Worm (Caenorhabditis elegans) whole organism, L2 larva: Measurements from ENCODE around the gene F32D1.8.

Source experiments
- C34F6.9 ChIP-seq: fragments of 150-350 bp; optimal IDR thresholded peaks from 2 replicates; lab custom pipeline; 2014; ENCODE audit warnings: missing biosample characterization, missing genetic modification characterization
- F13H6.1 ChIP-seq: sonication (generic microtip); optimal IDR thresholded peaks from 2 replicates; lab custom pipeline; 2016; ENCODE audit warnings: missing genetic modification characterization, missing compliant biosample characterization
- R02D3.7 ChIP-seq: fragments of 150-350 bp; optimal IDR thresholded peaks from 2 replicates; lab custom pipeline; 2014; ENCODE audit warnings: missing biosample characterization, missing genetic modification characterization
- ZK546.5 ChIP-seq: sonication (generic microtip); optimal IDR thresholded peaks from 2 replicates; lab custom pipeline; 2017; ENCODE audit warnings: missing biosample characterization, missing genetic modification characterization
- alr-1 ChIP-seq: fragments of 150-350 bp; optimal IDR thresholded peaks from 2 replicates; lab custom pipeline; 2014; ENCODE audit warnings: missing biosample characterization, missing genetic modification characterization
- aly-2 ChIP-seq: fragments of 150-350 bp; optimal IDR thresholded peaks from 2 replicates; lab custom pipeline; 2014; ENCODE audit warnings: missing biosample characterization, missing genetic modification characterization
- blmp-1 ChIP-seq: sonication (generic microtip); optimal IDR thresholded peaks from 2 replicates; lab custom pipeline; 2017; ENCODE audit warnings: missing genetic modification characterization, mild to moderate bottlenecking, missing compliant biosample characterization, antibody characterized with exemption, moderate library complexity; ENCODE audit not compliant: insufficient read depth
- ceh-16 ChIP-seq: fragments of 150-350 bp; optimal IDR thresholded peaks from 2 replicates; lab custom pipeline; 2014; ENCODE audit warnings: missing biosample characterization, missing genetic modification characterization
- ceh-82 ChIP-seq: fragments of 150-350 bp; optimal IDR thresholded peaks from 2 replicates; lab custom pipeline; 2014; ENCODE audit warnings: missing biosample characterization, missing genetic modification characterization
- crh-2 ChIP-seq: sonication (generic microtip); optimal IDR thresholded peaks from 2 replicates; lab custom pipeline; 2017; ENCODE audit warnings: missing biosample characterization, missing genetic modification characterization
- egl-27 ChIP-seq: sonication (generic microtip); optimal IDR thresholded peaks from 3 replicates; lab custom pipeline; 2017; ENCODE audit warnings: missing biosample characterization, missing genetic modification reagents, missing genetic modification characterization
- elt-1 ChIP-seq: fragments of 150-350 bp; optimal IDR thresholded peaks from 2 replicates; lab custom pipeline; 2014; ENCODE audit warnings: missing biosample characterization, missing genetic modification characterization
- elt-3 ChIP-seq: sonication (generic microtip); optimal IDR thresholded peaks from 2 replicates; lab custom pipeline; 2017; ENCODE audit warnings: missing biosample characterization, missing genetic modification characterization
- fos-1 ChIP-seq: fragments of 150-350 bp; optimal IDR thresholded peaks from 2 replicates; lab custom pipeline; 2014; ENCODE audit warnings: missing biosample characterization, missing genetic modification characterization
- gmeb-1 ChIP-seq: fragments of 150-350 bp; optimal IDR thresholded peaks from 2 replicates; lab custom pipeline; 2014; ENCODE audit warnings: missing biosample characterization, missing genetic modification characterization
- lin-11 ChIP-seq: fragments of 150-350 bp; sonication (generic microtip); optimal IDR thresholded peaks from 2 replicates; lab custom pipeline; 2014; ENCODE audit warnings: missing biosample characterization, missing genetic modification characterization, inconsistent platforms, mixed read lengths
- lin-13 ChIP-seq: fragments of 150-350 bp; optimal IDR thresholded peaks from 2 replicates; lab custom pipeline; 2014; ENCODE audit warnings: missing biosample characterization, missing genetic modification reagents, missing genetic modification characterization
- lsy-2 ChIP-seq, 2 experiments: fragments of 150-350 bp in 1 of 2; sonication (generic microtip) in 1 of 2; optimal IDR thresholded peaks; 2 replicates each; lab custom pipeline; 2014 to 2017; ENCODE audit warnings: missing biosample characterization in 2 of 2, missing genetic modification characterization in 2 of 2
- mab-5 ChIP-seq: fragments of 150-350 bp; optimal IDR thresholded peaks from 2 replicates; lab custom pipeline; 2014; ENCODE audit warnings: missing biosample characterization, missing genetic modification characterization
- mdl-1 ChIP-seq, 2 experiments: fragments of 150-350 bp in 1 of 2; sonication (generic microtip) in 1 of 2; optimal IDR thresholded peaks; 2 replicates each; lab custom pipeline; 2017; ENCODE audit warnings: missing biosample characterization in 2 of 2, missing genetic modification characterization in 2 of 2
- nhr-10 ChIP-seq: sonication (generic microtip); optimal IDR thresholded peaks from 2 replicates; lab custom pipeline; 2017; ENCODE audit warnings: missing biosample characterization, missing genetic modification characterization
- nhr-11 ChIP-seq: fragments of 150-350 bp; optimal IDR thresholded peaks from 2 replicates; lab custom pipeline; 2014; ENCODE audit warnings: missing biosample characterization, missing genetic modification characterization
- nhr-12 ChIP-seq: fragments of 150-350 bp; optimal IDR thresholded peaks from 2 replicates; lab custom pipeline; 2014; ENCODE audit warnings: missing biosample characterization, missing genetic modification characterization
- nhr-129 ChIP-seq: fragments of 150-350 bp; optimal IDR thresholded peaks from 2 replicates; lab custom pipeline; 2014; ENCODE audit warnings: missing biosample characterization, missing genetic modification characterization
- nhr-21 ChIP-seq: fragments of 150-350 bp; optimal IDR thresholded peaks from 2 replicates; lab custom pipeline; 2014; ENCODE audit warnings: missing biosample characterization, missing genetic modification characterization
- nhr-23 ChIP-seq: fragments of 150-350 bp; optimal IDR thresholded peaks from 2 replicates; lab custom pipeline; 2014; ENCODE audit warnings: missing biosample characterization, missing genetic modification reagents, missing genetic modification characterization
- nhr-237 ChIP-seq: fragments of 150-350 bp; optimal IDR thresholded peaks from 2 replicates; lab custom pipeline; 2014; ENCODE audit warnings: missing biosample characterization, missing genetic modification characterization
- sem-4 ChIP-seq: fragments of 150-350 bp; optimal IDR thresholded peaks from 2 replicates; lab custom pipeline; 2014; ENCODE audit warnings: missing biosample characterization, missing genetic modification reagents, missing genetic modification characterization
- skn-1 ChIP-seq: sonication (generic microtip); optimal IDR thresholded peaks from 2 replicates; lab custom pipeline; 2017; ENCODE audit warnings: missing biosample characterization, missing genetic modification characterization
- sma-3 ChIP-seq: sonication (generic microtip); optimal IDR thresholded peaks from 2 replicates; lab custom pipeline; 2016; ENCODE audit warnings: missing genetic modification reagents, missing genetic modification characterization, missing compliant biosample characterization
- sma-9 ChIP-seq, 2 experiments: fragments of 150-350 bp in 1 of 2; sonication (generic microtip) in 1 of 2; optimal IDR thresholded peaks; 2 replicates each; lab custom pipeline; 2014 to 2016; ENCODE audit warnings: missing genetic modification characterization in 2 of 2, mild to moderate bottlenecking in 1 of 2, missing biosample characterization in 1 of 2, missing compliant biosample characterization in 1 of 2, missing genetic modification reagents in 1 of 2, moderate library complexity in 1 of 2
- snpc-4 ChIP-seq: fragments of 150-350 bp; optimal IDR thresholded peaks from 2 replicates; lab custom pipeline; 2014; ENCODE audit warnings: missing biosample characterization, missing genetic modification characterization
- ztf-1 ChIP-seq: fragments of 200-800 bp; sonication (Bioruptor generic); conservative IDR thresholded peaks from 2 replicates; pipeline ENCODE4 v1.3.6; 2022; ENCODE audit warnings: missing genetic modification characterization, missing compliant biosample characterization
- ztf-11 ChIP-seq: sonication (generic microtip); optimal IDR thresholded peaks from 2 replicates; lab custom pipeline; 2017; ENCODE audit warnings: missing biosample characterization, missing genetic modification characterization

Gene F32D1.8

ce11 chrV:4398127-4398526 is 20.6 kb upstream of the F32D1.8 start:
- no peak for TF ChIP-seq aly-2
- no peak for TF ChIP-seq ztf-1
- TF ChIP-seq egl-27, result no peak
- TF ChIP-seq ztf-11, result no peak
- no peak for TF ChIP-seq mab-5 (tag; lab: Kevin White, UChicago)

DNA sequence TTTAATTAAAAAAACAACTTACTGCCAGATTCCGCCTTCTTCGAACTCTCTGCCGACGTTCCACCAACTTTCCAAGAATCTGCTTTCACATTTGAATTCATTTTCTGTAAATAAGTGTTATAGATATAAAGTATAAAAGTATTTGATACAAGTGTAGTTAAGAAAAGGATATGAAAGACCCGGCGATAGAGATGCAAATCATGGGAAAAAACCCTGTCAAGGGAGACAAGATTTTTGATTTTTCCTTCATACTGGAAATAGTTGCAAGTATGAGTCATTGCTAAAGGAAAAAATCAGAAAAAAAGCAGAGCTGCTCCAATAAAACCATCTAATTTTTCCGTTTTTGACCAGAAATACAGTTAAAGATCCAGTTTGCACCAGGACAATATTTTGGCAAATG is 18.7 kb upstream of the F32D1.8 start, which contains the start of gene F13A2.3:
Gene F13A2.3, minus strand, starts transcription at position 101 of the 400 bp plus-strand sequence.
- no peak for TF ChIP-seq ztf-11
- no peak for TF ChIP-seq C34F6.9
- TF ChIP-seq blmp-1, result no peak
- TF ChIP-seq, all 48 proteins: peak for 0

ce11 chrV:4387916-4388315 is 10.4 kb upstream of the F32D1.8 start:
- TF ChIP-seq fos-1 (tag; lab: Kevin White, UChicago) (no peak), lsy-2 (tag; optimal IDR thresholded peaks at IDR 0.05; lab: Kevin White, UChicago) (no peak), ceh-82 (tag; lab: Kevin White, UChicago) (no peak), gmeb-1 (tag; lab: Kevin White, UChicago) (no peak)

DNA sequence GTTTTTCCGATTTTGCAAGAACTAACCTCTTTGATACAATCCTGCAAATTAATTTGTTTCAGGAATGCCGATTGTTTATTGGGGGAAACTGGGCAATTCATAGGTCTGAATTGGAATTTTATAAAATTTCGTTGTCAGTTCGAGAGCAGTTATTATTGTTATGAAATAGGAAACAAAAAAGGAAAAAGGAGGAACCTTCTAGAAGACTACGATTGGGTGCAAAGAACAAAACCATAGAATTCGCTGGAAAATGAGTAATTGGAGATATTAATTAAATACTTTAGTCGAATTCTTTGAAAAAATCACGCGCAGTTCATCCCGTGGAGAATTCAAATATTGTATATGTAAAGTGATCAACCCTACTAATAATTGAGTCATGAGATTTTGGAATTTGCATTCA is 9.9 kb upstream of the F32D1.8 start, which contains the start of gene F13A2.9:
Gene F13A2.9, minus strand, starts transcription at position 101 of the 400 bp plus-strand sequence.
- no peak for TF ChIP-seq C34F6.9
- TF ChIP-seq ztf-1, result no peak
- no peak for TF ChIP-seq nhr-237 (tag; lab: Kevin White, UChicago)
- no peak for TF ChIP-seq sma-3 (GFP tag; lab: Kevin White, UChicago)
- TF ChIP-seq ceh-82 (tag; lab: Kevin White, UChicago), result no peak
- no peak for TF ChIP-seq F13H6.1 (tag; lab: Kevin White, UChicago)
- TF ChIP-seq egl-27, result no peak
- TF ChIP-seq skn-1 (tag; lab: Kevin White, UChicago), result no peak
- TF ChIP-seq sem-4 (tag; lab: Kevin White, UChicago), result no peak
- no peak for TF ChIP-seq lin-13 (GFP tag; lab: Kevin White, UChicago)
- TF ChIP-seq mdl-1 (tag; optimal IDR thresholded peaks at IDR 0.05; lab: Kevin White, UChicago), result no peak
- TF ChIP-seq nhr-129 (tag; lab: Kevin White, UChicago), result no peak

- TF ChIP-seq R02D3.7 (tag; lab: Kevin White, UChicago) (no peak), lin-13 (GFP tag; lab: Kevin White, UChicago) (no peak), nhr-11 (no peak), blmp-1 (no peak), nhr-10 (tag; lab: Kevin White, UChicago) (no peak), ztf-11 (no peak), crh-2 (tag; lab: Kevin White, UChicago) (no peak), C34F6.9 (no peak), F13H6.1 (tag; lab: Kevin White, UChicago) (no peak)
- TF ChIP-seq, all 48 proteins: peak for 0
These were observed 8.7 kb upstream of the F32D1.8 start, which contains the start of gene F13A2.10 for ce11 chrV:4386173-4386572. TSS of gene F13A2.10 (minus strand) at chrV:4386273.

- TF ChIP-seq fos-1 (tag; lab: Kevin White, UChicago), result no peak
- TF ChIP-seq snpc-4 (tag; lab: Kevin White, UChicago), result no peak
- no peak for TF ChIP-seq sem-4 (tag; lab: Kevin White, UChicago)
These were observed 7.0 kb upstream of the F32D1.8 start, which contains the start of gene F13A2.2 for ce11 chrV:4384482-4384881. TSS of gene F13A2.2 (minus strand) at chrV:4384582.

DNA sequence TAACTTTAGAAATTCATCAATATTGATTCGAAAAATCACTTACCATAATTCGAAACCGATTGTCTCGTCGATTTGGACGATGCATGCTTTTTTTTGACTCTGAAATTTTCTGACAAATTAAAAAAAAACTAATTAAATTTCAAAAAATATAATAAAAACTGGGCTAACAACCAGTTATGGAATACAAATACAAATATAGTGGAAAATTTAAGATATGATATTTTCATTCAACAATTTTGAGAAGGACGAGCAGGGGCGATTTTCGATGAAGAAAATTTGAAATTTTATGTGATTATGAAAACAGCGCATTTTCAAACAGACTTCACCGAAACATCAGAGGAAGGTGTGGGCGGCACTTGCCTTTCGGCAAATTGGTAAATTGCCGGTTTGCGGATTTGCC is 4.8 kb upstream of the F32D1.8 start, which contains the start of gene F13A2.1:
Gene F13A2.1, minus strand, starts transcription at position 101 of the 400 bp plus-strand sequence.
- TF ChIP-seq crh-2 (tag; lab: Kevin White, UChicago) (no peak), elt-3 (tag; lab: Kevin White, UChicago) (no peak), nhr-237 (tag; lab: Kevin White, UChicago) (no peak), alr-1 (tag; lab: Kevin White, UChicago) (no peak), elt-1 (tag; lab: Kevin White, UChicago) (no peak), nhr-23 (tag; lab: Kevin White, UChicago) (no peak), ceh-16 (tag; lab: Kevin White, UChicago) (no peak), nhr-12 (tag; lab: Kevin White, UChicago) (no peak), nhr-21 (tag; lab: Kevin White, UChicago) (no peak), ZK546.5 (tag; lab: Kevin White, UChicago) (no peak), lin-11 (tag; lab: Kevin White, UChicago) (no peak), sma-9 (GFP tag; optimal IDR thresholded peaks at IDR 0.05; lab: Kevin White, UChicago) (no peak), sma-9 (tag; optimal IDR thresholded peaks at IDR 0.05; lab: Kevin White, UChicago) (no peak)
